Fruit fly (Drosophila melanogaster) whole organism, prepupa: ENCODE results near the gene Ctr1B.

Experiments
- Blimp-1 ChIP-seq: fragments of 200-800 bp; sonication (Bioruptor generic); optimal IDR thresholded peaks from 3 replicates; lab custom pipeline; 2017; ENCODE audit warnings: missing biosample characterization, missing genetic modification characterization, mild to moderate bottlenecking, moderate library complexity, missing genetic modification reagents
- CG10631 ChIP-seq: fragments of 200-800 bp; sonication (Bioruptor generic); optimal IDR thresholded peaks from 2 replicates; lab custom pipeline; 2016; ENCODE audit warnings: missing biosample characterization, missing genetic modification characterization
- CG10669 ChIP-seq: fragments of 200-800 bp; sonication (Bioruptor generic); optimal IDR thresholded peaks from 3 replicates; lab custom pipeline; 2018; ENCODE audit warnings: missing biosample characterization, mild to moderate bottlenecking, missing genetic modification characterization, moderate library complexity
- CG11294 ChIP-seq: fragments of 200-800 bp; sonication (Bioruptor generic); IDR thresholded peaks from 2 replicates; pipeline ENCODE4 v1.3.6; 2022; ENCODE audit warnings: missing biosample characterization, missing genetic modification characterization
- CG11762 ChIP-seq: fragments of 200-800 bp; sonication (Bioruptor generic); optimal IDR thresholded peaks from 3 replicates; lab custom pipeline; 2016; ENCODE audit warnings: missing biosample characterization, missing genetic modification characterization; ENCODE audit not compliant: insufficient read depth
- CG11902 ChIP-seq: fragments of 200-800 bp; sonication (Bioruptor generic); optimal IDR thresholded peaks from 3 replicates; lab custom pipeline; 2016; ENCODE audit warnings: missing biosample characterization, missing genetic modification characterization
- CG15336 ChIP-seq: fragments of 200-800 bp; sonication (Bioruptor generic); IDR thresholded peaks from 2 replicates; pipeline ENCODE4 v1.3.6; 2022; ENCODE audit warnings: missing biosample characterization, missing genetic modification characterization
- CG1621 ChIP-seq: fragments of 200-800 bp; sonication (Bioruptor generic); optimal IDR thresholded peaks from 3 replicates; lab custom pipeline; 2018; ENCODE audit warnings: missing biosample characterization, mild to moderate bottlenecking, missing genetic modification characterization
- CG16779 ChIP-seq: fragments of 200-800 bp; sonication (Bioruptor generic); optimal IDR thresholded peaks from 3 replicates; lab custom pipeline; 2017; ENCODE audit warnings: missing biosample characterization, mild to moderate bottlenecking, missing genetic modification characterization
- CG3032 ChIP-seq: fragments of 200-800 bp; optimal IDR thresholded peaks from 2 replicates; lab custom pipeline; 2019; ENCODE audit warnings: missing biosample characterization, mild to moderate bottlenecking, missing genetic modification characterization, moderate library complexity
- CG31627 ChIP-seq: fragments of 200-800 bp; sonication (Bioruptor generic); optimal IDR thresholded peaks from 3 replicates; lab custom pipeline; 2016; ENCODE audit warnings: missing biosample characterization, missing genetic modification characterization
- CG34406 ChIP-seq: fragments of 200-800 bp; sonication (Bioruptor generic); optimal IDR thresholded peaks from 3 replicates; lab custom pipeline; 2016; ENCODE audit warnings: missing biosample characterization, missing genetic modification characterization
- CG4318 ChIP-seq: fragments of 200-800 bp; sonication (Bioruptor generic); optimal IDR thresholded peaks from 3 replicates; lab custom pipeline; 2017; ENCODE audit warnings: missing biosample characterization, mild to moderate bottlenecking, missing genetic modification characterization
- CG6163 ChIP-seq: fragments of 200-800 bp; sonication (Bioruptor generic); IDR thresholded peaks from 3 replicates; pipeline ENCODE4 v1.3.6; 2022; ENCODE audit warnings: missing biosample characterization, missing genetic modification characterization
- CG6808 ChIP-seq: fragments of 200-800 bp; sonication (Bioruptor generic); optimal IDR thresholded peaks from 3 replicates; lab custom pipeline; 2017; ENCODE audit warnings: missing biosample characterization, missing genetic modification characterization, mild to moderate bottlenecking, moderate library complexity, missing genetic modification reagents
- CG6854 ChIP-seq: fragments of 200-800 bp; sonication (Bioruptor generic); optimal IDR thresholded peaks from 2 replicates; lab custom pipeline; 2017; ENCODE audit warnings: missing biosample characterization, mild to moderate bottlenecking, missing genetic modification characterization
- CG7368 ChIP-seq: fragments of 200-800 bp; sonication (Bioruptor generic); optimal IDR thresholded peaks from 3 replicates; lab custom pipeline; 2016; ENCODE audit warnings: missing biosample characterization, missing genetic modification characterization
- CG8119 ChIP-seq: fragments of 200-800 bp; sonication (Bioruptor generic); IDR thresholded peaks from 3 replicates; pipeline ENCODE4 v1.3.6; 2022; ENCODE audit warnings: missing biosample characterization, missing genetic modification characterization
- CG8319 ChIP-seq: fragments of 200-800 bp; sonication (Bioruptor generic); optimal IDR thresholded peaks from 3 replicates; lab custom pipeline; 2016; ENCODE audit warnings: missing biosample characterization, missing genetic modification characterization
- CG8632 ChIP-seq: fragments of 200-800 bp; sonication (Bioruptor generic); optimal IDR thresholded peaks from 3 replicates; lab custom pipeline; 2016; ENCODE audit warnings: missing biosample characterization, missing genetic modification characterization
- Eip75B ChIP-seq: fragments of 200-800 bp; sonication (Bioruptor generic); optimal IDR thresholded peaks from 3 replicates; lab custom pipeline; 2016; ENCODE audit warnings: missing biosample characterization, missing genetic modification characterization
- Eip78C ChIP-seq: fragments of 200-800 bp; sonication (Bioruptor generic); peaks from one replicate; lab custom pipeline; 2016; ENCODE audit warnings: missing biosample characterization, missing genetic modification characterization
- Eip93F ChIP-seq: fragments of 200-800 bp; sonication (Bioruptor generic); optimal IDR thresholded peaks from 2 replicates; lab custom pipeline; 2016; ENCODE audit warnings: missing biosample characterization, mild to moderate bottlenecking, missing genetic modification characterization
- Ets21C ChIP-seq: fragments of 200-800 bp; sonication (Bioruptor generic); optimal IDR thresholded peaks from 3 replicates; lab custom pipeline; 2016; ENCODE audit warnings: missing biosample characterization, missing genetic modification characterization
- Ets96B ChIP-seq: fragments of 200-800 bp; optimal IDR thresholded peaks from 2 replicates; lab custom pipeline; 2019; ENCODE audit warnings: missing biosample characterization, mild to moderate bottlenecking, missing genetic modification characterization, moderate library complexity
- Gug ChIP-seq: fragments of 200-800 bp; sonication (Bioruptor generic); IDR thresholded peaks from 2 replicates; pipeline ENCODE4 v1.3.6; 2022; ENCODE audit warnings: missing biosample characterization, missing genetic modification characterization
- Hr39 ChIP-seq: fragments of 200-800 bp; sonication (Bioruptor generic); optimal IDR thresholded peaks from 2 replicates; lab custom pipeline; 2016; ENCODE audit warnings: missing biosample characterization, missing genetic modification characterization
- Hr4 ChIP-seq: fragments of 200-800 bp; sonication (Bioruptor generic); optimal IDR thresholded peaks from 3 replicates; lab custom pipeline; 2016; ENCODE audit warnings: missing biosample characterization, missing genetic modification characterization
- Lpt ChIP-seq: fragments of 200-800 bp; sonication (Bioruptor generic); optimal IDR thresholded peaks from 3 replicates; lab custom pipeline; 2016; ENCODE audit warnings: missing biosample characterization, missing genetic modification characterization
- Met ChIP-seq: fragments of 200-800 bp; sonication (Bioruptor generic); optimal IDR thresholded peaks from 3 replicates; lab custom pipeline; 2016; ENCODE audit warnings: missing biosample characterization, missing genetic modification characterization
- OdsH ChIP-seq: fragments of 200-800 bp; sonication (Bioruptor generic); optimal IDR thresholded peaks from 3 replicates; lab custom pipeline; 2016; ENCODE audit warnings: missing biosample characterization, missing genetic modification characterization
- Smox ChIP-seq: fragments of 200-800 bp; sonication (Bioruptor generic); optimal IDR thresholded peaks from 3 replicates; lab custom pipeline; 2016; ENCODE audit warnings: missing biosample characterization, missing genetic modification characterization
- Sox102F ChIP-seq: fragments of 200-800 bp; sonication (Bioruptor generic); optimal IDR thresholded peaks from 2 replicates; lab custom pipeline; 2016; ENCODE audit warnings: missing biosample characterization, mild to moderate bottlenecking, missing genetic modification characterization
- Sox15 ChIP-seq: fragments of 200-800 bp; sonication (Bioruptor generic); optimal IDR thresholded peaks from 3 replicates; lab custom pipeline; 2016; ENCODE audit warnings: missing biosample characterization, missing genetic modification characterization
- achi ChIP-seq: fragments of 200-800 bp; sonication (Bioruptor generic); optimal IDR thresholded peaks from 3 replicates; lab custom pipeline; 2016; ENCODE audit warnings: missing biosample characterization, missing genetic modification characterization
- cyc ChIP-seq: fragments of 200-800 bp; sonication (Bioruptor generic); optimal IDR thresholded peaks from 3 replicates; lab custom pipeline; 2016; ENCODE audit warnings: missing biosample characterization, missing genetic modification characterization
- dac ChIP-seq: fragments of 200-800 bp; sonication (Bioruptor generic); optimal IDR thresholded peaks from 2 replicates; lab custom pipeline; 2017; ENCODE audit warnings: missing biosample characterization, mild to moderate bottlenecking, missing genetic modification characterization
- dsx ChIP-seq: fragments of 200-800 bp; optimal IDR thresholded peaks from 3 replicates; lab custom pipeline; 2019; ENCODE audit warnings: missing biosample characterization, mild to moderate bottlenecking, missing genetic modification characterization, moderate library complexity; ENCODE audit not compliant: poor library complexity, severe bottlenecking
- eg ChIP-seq: fragments of 200-800 bp; sonication (Bioruptor generic); IDR thresholded peaks from 3 replicates; pipeline ENCODE4 v1.3.6; 2022; ENCODE audit warnings: missing biosample characterization, missing genetic modification characterization
- esn ChIP-seq: fragments of 200-800 bp; sonication (Bioruptor generic); optimal IDR thresholded peaks from 2 replicates; lab custom pipeline; 2016; ENCODE audit warnings: missing biosample characterization, mild to moderate bottlenecking, missing genetic modification characterization, moderate library complexity
- fkh ChIP-seq: fragments of 200-800 bp; sonication (Bioruptor generic); optimal IDR thresholded peaks from 3 replicates; lab custom pipeline; 2017; ENCODE audit warnings: missing biosample characterization, mild to moderate bottlenecking, missing genetic modification characterization, moderate library complexity
- lz ChIP-seq: fragments of 200-800 bp; sonication (Bioruptor generic); optimal IDR thresholded peaks from 3 replicates; lab custom pipeline; 2016; ENCODE audit warnings: missing biosample characterization, missing genetic modification characterization
- net ChIP-seq: fragments of 200-800 bp; sonication (Bioruptor generic); optimal IDR thresholded peaks from 3 replicates; lab custom pipeline; 2016; ENCODE audit warnings: missing biosample characterization, missing genetic modification characterization
- pdm3 ChIP-seq: fragments of 200-800 bp; sonication (Bioruptor generic); optimal IDR thresholded peaks from 3 replicates; lab custom pipeline; 2016; ENCODE audit warnings: missing biosample characterization, missing genetic modification characterization
- salr ChIP-seq, 2 experiments: fragments of 200-800 bp; sonication (Bioruptor generic); optimal IDR thresholded peaks; 3 replicates each; lab custom pipeline; 2016 to 2018; ENCODE audit warnings: missing biosample characterization in 2 of 2, missing genetic modification characterization in 2 of 2, mild to moderate bottlenecking in 1 of 2
- spab ChIP-seq: fragments of 200-800 bp; sonication (Bioruptor generic); optimal IDR thresholded peaks from 2 replicates; lab custom pipeline; 2017; ENCODE audit warnings: missing biosample characterization, mild to moderate bottlenecking, missing genetic modification characterization, missing genetic modification reagents
- ss ChIP-seq, 2 experiments: fragments of 200-800 bp; sonication (Bioruptor generic); optimal IDR thresholded peaks; 2 replicates in 1 of 2; 3 replicates in 1 of 2; lab custom pipeline; 2017 to 2018; ENCODE audit warnings: mild to moderate bottlenecking in 2 of 2, missing biosample characterization in 2 of 2, missing genetic modification characterization in 2 of 2, moderate library complexity in 1 of 2
- svp ChIP-seq: fragments of 200-800 bp; sonication (Bioruptor generic); peaks from one replicate; lab custom pipeline; 2016; ENCODE audit warnings: missing biosample characterization, missing genetic modification characterization

Ctr1B gene

DNA sequence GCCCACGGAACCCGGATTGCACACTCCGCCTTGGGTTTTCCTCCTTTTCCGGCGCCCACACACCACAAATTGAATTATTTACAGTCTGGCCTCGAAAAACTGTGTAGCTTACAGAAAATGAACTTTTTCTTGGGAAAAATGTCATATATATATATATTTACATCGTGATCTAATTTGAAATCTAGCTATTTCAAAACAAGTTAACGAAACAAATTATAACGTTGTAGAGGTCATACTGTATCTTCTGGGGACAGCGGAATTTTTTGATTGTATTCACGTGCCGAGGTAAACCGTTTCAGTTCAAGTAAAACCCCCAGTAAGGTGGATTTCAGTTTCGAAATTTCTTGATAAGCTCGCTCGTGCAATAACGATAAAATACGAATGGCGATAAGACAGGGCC, 37.0 kb downstream of the Ctr1B start (continued):
- TF ChIP-seq Eip93F (GFP tag; lab: Kevin White, UChicago) (peak; percentile 28), Eip75B (GFP tag; lab: Kevin White, UChicago) (no peak), Ets21C (GFP tag; lab: Kevin White, UChicago) (peak; percentile 44), CG8319 (no peak), Met (GFP tag; lab: Kevin White, UChicago) (peak; percentile 77), Gug (GFP tag; lab: Robert Waterston, UW) (peak; percentile 38; the same call in 1 of the 2 replicates), CG34406 (GFP tag; lab: Kevin White, UChicago) (peak; percentile 47)

DNA sequence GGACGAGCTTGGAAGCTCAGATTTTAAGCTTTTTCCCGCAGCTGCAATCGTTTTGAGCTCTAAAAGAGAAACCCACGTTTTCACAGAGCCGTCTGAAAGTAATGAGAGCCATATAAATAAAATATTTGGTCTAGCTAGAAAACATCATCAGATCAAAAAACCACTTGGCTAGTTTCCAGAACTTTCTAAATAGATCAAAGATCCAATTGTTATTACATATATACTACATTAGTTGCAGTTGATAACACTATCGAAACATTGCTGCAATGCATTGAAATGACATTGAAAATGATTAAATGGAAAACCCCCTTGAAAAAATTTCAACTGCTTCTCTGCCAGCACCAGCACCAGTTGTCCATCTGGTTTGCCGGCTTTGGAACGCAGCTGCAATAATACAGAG, 37.6 kb downstream of the Ctr1B start:
- TF ChIP-seq Ets96B: peak; percentile 72
- TF ChIP-seq CG6854 (GFP tag; lab: Kevin White, UChicago): no peak
- TF ChIP-seq fkh: no peak
- TF ChIP-seq Ets21C (GFP tag; lab: Kevin White, UChicago): peak; percentile 40
- peak; percentile 97 for TF ChIP-seq Hr4 (GFP tag; lab: Kevin White, UChicago)
- peak; percentile 68 for TF ChIP-seq CG6808 (GFP tag; lab: Kevin White, UChicago)
- TF ChIP-seq pdm3: peak; percentile 95
- TF ChIP-seq Eip78C (GFP tag; lab: Kevin White, UChicago): peak; percentile 99
- TF ChIP-seq cyc: peak; percentile 69
- TF ChIP-seq CG34406 (GFP tag; lab: Kevin White, UChicago): peak; percentile 87
- peak; percentile 84 for TF ChIP-seq CG8632
- peak; percentile 89 for TF ChIP-seq CG7368 (GFP tag; lab: Kevin White, UChicago)
- peak; percentile 93 for TF ChIP-seq CG11762 (GFP tag; lab: Kevin White, UChicago)
- TF ChIP-seq esn (GFP tag; lab: Kevin White, UChicago): peak; percentile 22
- TF ChIP-seq Sox102F (GFP tag; lab: Kevin White, UChicago): peak; percentile 66
- TF ChIP-seq Eip75B (GFP tag; lab: Kevin White, UChicago): peak; percentile 86
- TF ChIP-seq Gug (GFP tag; lab: Robert Waterston, UW): peak; percentile 92
- TF ChIP-seq CG1621: peak; percentile 41
- TF ChIP-seq lz (GFP tag; lab: Kevin White, UChicago): peak; percentile 76
- peak; percentile 42 for TF ChIP-seq spab (GFP tag; lab: Kevin White, UChicago)
- peak; percentile 89 for TF ChIP-seq Lpt (GFP tag; lab: Kevin White, UChicago)
- peak; percentile 95 for TF ChIP-seq CG4318 (GFP tag; lab: Kevin White, UChicago)
- TF ChIP-seq Hr39 (GFP tag; lab: Kevin White, UChicago): peak; percentile 65
- TF ChIP-seq CG10669 (GFP tag; lab: Kevin White, UChicago): peak; percentile 78
- no peak for TF ChIP-seq Blimp-1 (GFP tag; lab: Kevin White, UChicago)
- peak; percentile 56 to 60 for TF ChIP-seq salr (GFP tag; optimal IDR thresholded peaks at IDR 0.05; lab: Kevin White, UChicago)
- TF ChIP-seq CG10631 (GFP tag; lab: Kevin White, UChicago): peak; percentile 79
- TF ChIP-seq OdsH (GFP tag; lab: Kevin White, UChicago): peak; percentile 95
- peak; percentile 90 for TF ChIP-seq CG11294 (GFP tag; lab: Robert Waterston, UW)
- TF ChIP-seq achi: peak; percentile 88
- peak; percentile 95 for TF ChIP-seq eg (GFP tag; lab: Robert Waterston, UW)
- peak; percentile 69 for TF ChIP-seq CG31627
- peak; percentile 92 for TF ChIP-seq Sox15
- peak; percentile 82 for TF ChIP-seq CG16779
- peak; percentile 16 to 68 for TF ChIP-seq ss (GFP tag; optimal IDR thresholded peaks at IDR 0.05; lab: Kevin White, UChicago)
- peak; percentile 90 for TF ChIP-seq CG8319
- TF ChIP-seq CG8119 (GFP tag; lab: Robert Waterston, UW): peak; percentile 97
- TF ChIP-seq CG3032 (tag; lab: Kevin White, UChicago): peak; percentile 78
- peak; percentile 91 for TF ChIP-seq CG6163 (GFP tag; lab: Robert Waterston, UW)
- peak; percentile 90 for TF ChIP-seq dac (GFP tag; lab: Kevin White, UChicago)
- TF ChIP-seq net (GFP tag; lab: Kevin White, UChicago): peak; percentile 95
- peak; percentile 70 for TF ChIP-seq dsx (GFP tag; lab: Kevin White, UChicago)
- TF ChIP-seq CG11902 (GFP tag; lab: Kevin White, UChicago): peak; percentile 89
- peak; percentile 97 for TF ChIP-seq CG15336 (GFP tag; lab: Robert Waterston, UW)
- TF ChIP-seq Smox (GFP tag; lab: Kevin White, UChicago): peak; percentile 7
- TF ChIP-seq Met (GFP tag; lab: Kevin White, UChicago): peak; percentile 37
- no peak for TF ChIP-seq svp (GFP tag; lab: Kevin White, UChicago)
- TF ChIP-seq Eip93F (GFP tag; lab: Kevin White, UChicago): no peak
